Worm (Caenorhabditis elegans) whole organism, L2 larva: ENCODE results near the gene C02F5.2.

Source experiments
- Y55F3AM.14 ChIP-seq: fragments of 200-800 bp; sonication (Bioruptor generic); optimal IDR thresholded peaks from 2 replicates; lab custom pipeline; 2018; ENCODE audit warnings: mild to moderate bottlenecking, missing genetic modification characterization, missing compliant biosample characterization
- ama-1 ChIP-seq: fragments of 150-350 bp; optimal IDR thresholded peaks from 2 replicates; lab custom pipeline; 2018; ENCODE audit warnings: inconsistent platforms
- lin-11 ChIP-seq: fragments of 150-350 bp; sonication (generic microtip); optimal IDR thresholded peaks from 2 replicates; lab custom pipeline; 2014; ENCODE audit warnings: missing biosample characterization, missing genetic modification characterization, inconsistent platforms, mixed read lengths
- lin-13 ChIP-seq: fragments of 150-350 bp; optimal IDR thresholded peaks from 2 replicates; lab custom pipeline; 2014; ENCODE audit warnings: missing biosample characterization, missing genetic modification reagents, missing genetic modification characterization
- mdl-1 ChIP-seq, 2 experiments: fragments of 150-350 bp in 1 of 2; sonication (generic microtip) in 1 of 2; optimal IDR thresholded peaks; 2 replicates each; lab custom pipeline; 2017; ENCODE audit warnings: missing biosample characterization in 2 of 2, missing genetic modification characterization in 2 of 2
- nhr-237 ChIP-seq: fragments of 150-350 bp; optimal IDR thresholded peaks from 2 replicates; lab custom pipeline; 2014; ENCODE audit warnings: missing biosample characterization, missing genetic modification characterization
- nhr-25 ChIP-seq: fragments of 150-350 bp; sonication (generic microtip); optimal IDR thresholded peaks from 3 replicates; lab custom pipeline; 2014; ENCODE audit warnings: missing biosample characterization, missing genetic modification characterization
- nhr-6 ChIP-seq: fragments of 150-350 bp; optimal IDR thresholded peaks from 2 replicates; lab custom pipeline; 2014; ENCODE audit warnings: missing biosample characterization, missing genetic modification characterization
- sem-4 ChIP-seq: fragments of 150-350 bp; optimal IDR thresholded peaks from 2 replicates; lab custom pipeline; 2014; ENCODE audit warnings: missing biosample characterization, missing genetic modification reagents, missing genetic modification characterization
- snpc-4 ChIP-seq: fragments of 150-350 bp; optimal IDR thresholded peaks from 2 replicates; lab custom pipeline; 2014; ENCODE audit warnings: missing biosample characterization, missing genetic modification characterization
- unc-39 ChIP-seq: fragments of 150-350 bp; optimal IDR thresholded peaks from 2 replicates; lab custom pipeline; 2014; ENCODE audit warnings: missing biosample characterization, missing genetic modification characterization
- ztf-4 ChIP-seq: fragments of 150-350 bp; optimal IDR thresholded peaks from 2 replicates; lab custom pipeline; 2014; ENCODE audit warnings: missing biosample characterization, missing genetic modification characterization

DNA sequence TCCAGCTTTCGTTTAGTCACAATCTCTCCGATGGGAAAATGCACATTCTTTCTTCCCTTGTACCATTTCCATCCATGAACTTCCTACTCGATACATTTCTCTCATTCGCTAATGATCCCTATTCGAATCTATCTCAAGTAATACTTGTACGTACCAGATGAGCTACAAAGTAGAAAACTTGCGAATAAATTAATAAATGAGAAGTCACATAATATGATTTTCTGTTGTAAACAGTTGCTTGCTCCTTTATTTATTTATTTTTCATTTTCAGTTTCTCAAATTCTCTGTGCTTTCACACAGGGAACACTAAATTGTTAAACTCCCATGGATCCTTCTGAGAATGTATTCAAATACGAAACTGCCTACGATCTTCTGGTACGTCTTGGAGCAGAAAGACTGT lies 23.2 kb upstream of the C02F5.2 start, which contains the start of gene rfs-1:
- TF ChIP-seq lin-11 (tag; lab: Kevin White, UChicago) (no peak), sem-4 (tag; lab: Kevin White, UChicago) (no peak), ztf-4 (tag; lab: Kevin White, UChicago) (no peak), nhr-25 (tag; lab: Kevin White, UChicago) (no peak), unc-39 (no peak), nhr-237 (no peak), nhr-6 (tag; lab: Kevin White, UChicago) (no peak), snpc-4 (no peak), mdl-1 (tag; optimal IDR thresholded peaks at IDR 0.05; lab: Kevin White, UChicago) (no peak), ama-1 (no peak), lin-13 (no peak), Y55F3AM.14 (GFP tag; lab: Kevin White, UChicago) (no peak)
